Fruit fly (Drosophila melanogaster) whole organism, embryonic: ENCODE results near the gene CG11168.

ENCODE experiments used
- Bdp1 ChIP-seq: fragments of 200-800 bp; sonication (Bioruptor generic); optimal IDR thresholded peaks from 3 replicates; lab custom pipeline; 2016; ENCODE audit warnings: missing biosample characterization, missing genetic modification characterization
- Blimp-1 ChIP-seq: fragments of 200-800 bp; sonication (Bioruptor generic); optimal IDR thresholded peaks from 3 replicates; lab custom pipeline; 2018; ENCODE audit warnings: missing biosample characterization, missing genetic modification characterization, mild to moderate bottlenecking, moderate library complexity, missing genetic modification reagents
- CG10431 ChIP-seq: fragments of 200-800 bp; sonication (Bioruptor generic); optimal IDR thresholded peaks from 3 replicates; lab custom pipeline; 2018; ENCODE audit warnings: missing biosample characterization, mild to moderate bottlenecking, missing genetic modification characterization
- CG11085 ChIP-seq: fragments of 200-800 bp; sonication (Bioruptor generic); IDR thresholded peaks from 2 replicates; pipeline ENCODE4 v1.3.6; 2022; ENCODE audit warnings: missing biosample characterization, missing genetic modification characterization
- CG11398 ChIP-seq: fragments of 200-800 bp; sonication (Bioruptor generic); optimal IDR thresholded peaks from 2 replicates; lab custom pipeline; 2016; ENCODE audit warnings: missing biosample characterization, missing genetic modification characterization
- CG11456 ChIP-seq: fragments of 200-800 bp; sonication (Bioruptor generic); IDR thresholded peaks from 3 replicates; pipeline ENCODE4 v1.3.6; 2022; ENCODE audit warnings: missing biosample characterization, missing genetic modification characterization
- CG11504 ChIP-seq: fragments of 200-800 bp; sonication (Bioruptor generic); optimal IDR thresholded peaks from 3 replicates; lab custom pipeline; 2019; ENCODE audit warnings: missing biosample characterization, mild to moderate bottlenecking, missing genetic modification characterization, moderate library complexity
- CG12219 ChIP-seq: fragments of 200-800 bp; sonication (Bioruptor generic); optimal IDR thresholded peaks from 3 replicates; lab custom pipeline; 2018; ENCODE audit warnings: missing biosample characterization, mild to moderate bottlenecking, missing genetic modification characterization
- CG14667 ChIP-seq: fragments of 200-800 bp; sonication (Bioruptor generic); IDR thresholded peaks from 2 replicates; pipeline ENCODE4 v1.3.6; 2022; ENCODE audit warnings: missing biosample characterization, missing genetic modification characterization
- CG14710 ChIP-seq: fragments of 200-800 bp; sonication (Bioruptor generic); optimal IDR thresholded peaks from 3 replicates; lab custom pipeline; 2019; ENCODE audit warnings: missing biosample characterization, mild to moderate bottlenecking, missing genetic modification characterization, moderate library complexity
- CG1529 ChIP-seq: fragments of 200-800 bp; sonication (Bioruptor generic); optimal IDR thresholded peaks from 3 replicates; lab custom pipeline; 2018; ENCODE audit warnings: missing biosample characterization, missing genetic modification characterization
- CG17385 ChIP-seq: fragments of 200-800 bp; sonication (Bioruptor generic); optimal IDR thresholded peaks from 3 replicates; lab custom pipeline; 2018; ENCODE audit warnings: missing biosample characterization, mild to moderate bottlenecking, missing genetic modification characterization
- CG2116 ChIP-seq: fragments of 200-800 bp; sonication (Bioruptor generic); optimal IDR thresholded peaks from 3 replicates; lab custom pipeline; 2018; ENCODE audit warnings: missing biosample characterization, mild to moderate bottlenecking, missing genetic modification characterization
- CG3163 ChIP-seq: fragments of 200-800 bp; sonication (Bioruptor generic); optimal IDR thresholded peaks from 3 replicates; lab custom pipeline; 2016; ENCODE audit warnings: missing biosample characterization, missing genetic modification characterization
- CG6683 ChIP-seq: fragments of 200-800 bp; sonication (Bioruptor generic); optimal IDR thresholded peaks from 2 replicates; lab custom pipeline; 2017; ENCODE audit warnings: missing biosample characterization, mild to moderate bottlenecking, missing genetic modification characterization, missing genetic modification reagents
- CG7745 ChIP-seq: fragments of 200-800 bp; sonication (Bioruptor generic); optimal IDR thresholded peaks from 2 replicates; lab custom pipeline; 2018; ENCODE audit warnings: missing biosample characterization, mild to moderate bottlenecking, missing genetic modification characterization, moderate library complexity
- CG7839 ChIP-seq: fragments of 200-800 bp; sonication (Bioruptor generic); optimal IDR thresholded peaks from 3 replicates; lab custom pipeline; 2018; ENCODE audit warnings: missing biosample characterization, mild to moderate bottlenecking, missing genetic modification characterization, moderate library complexity
- CG8089 ChIP-seq: fragments of 200-800 bp; sonication (Bioruptor generic); optimal IDR thresholded peaks from 3 replicates; lab custom pipeline; 2016; ENCODE audit warnings: missing biosample characterization, missing genetic modification characterization
- CG8281 ChIP-seq: fragments of 200-800 bp; sonication (Bioruptor generic); optimal IDR thresholded peaks from 2 replicates; lab custom pipeline; 2018; ENCODE audit warnings: missing biosample characterization, mild to moderate bottlenecking, missing genetic modification characterization, moderate library complexity
- CG9609 ChIP-seq: fragments of 200-800 bp; sonication (Bioruptor generic); optimal IDR thresholded peaks from 3 replicates; lab custom pipeline; 2016; ENCODE audit warnings: missing biosample characterization, missing genetic modification characterization
- CG9817 ChIP-seq: fragments of 200-800 bp; sonication (Bioruptor generic); optimal IDR thresholded peaks from 2 replicates; lab custom pipeline; 2018; ENCODE audit warnings: missing biosample characterization, mild to moderate bottlenecking, missing genetic modification characterization, moderate library complexity
- Ets65A ChIP-seq: fragments of 200-800 bp; sonication (Bioruptor generic); peaks from one replicate; lab custom pipeline; 2016; ENCODE audit warnings: missing biosample characterization, missing genetic modification characterization
- Gsc ChIP-seq: fragments of 200-800 bp; sonication (Bioruptor generic); IDR thresholded peaks from 2 replicates; pipeline ENCODE4 v1.3.6; 2022; ENCODE audit warnings: missing biosample characterization, missing genetic modification characterization
- H15 ChIP-seq: fragments of 200-800 bp; sonication (Bioruptor generic); IDR thresholded peaks from 3 replicates; pipeline ENCODE4 v1.3.6; 2022; ENCODE audit warnings: missing biosample characterization, missing genetic modification characterization
- Hr78 ChIP-seq, 2 experiments: fragments of 200-800 bp in 1 of 2; fragments of >200 bp in 1 of 2; sonication (Bioruptor generic) in 1 of 2; optimal IDR thresholded peaks; 2 replicates each; lab custom pipeline; 2017 to 2019; ENCODE audit warnings: missing biosample characterization in 2 of 2, missing genetic modification characterization in 2 of 2, mild to moderate bottlenecking in 1 of 2, moderate library complexity in 1 of 2
- Lim3 ChIP-seq: fragments of 200-800 bp; sonication (Bioruptor generic); IDR thresholded peaks from 2 replicates; pipeline ENCODE4 v1.3.6; 2022; ENCODE audit warnings: missing biosample characterization, missing genetic modification characterization
- Mad ChIP-seq: fragments of 200-800 bp; sonication (Bioruptor generic); optimal IDR thresholded peaks from 2 replicates; lab custom pipeline; 2016; ENCODE audit warnings: missing biosample characterization, missing genetic modification characterization
- Neu2 ChIP-seq: fragments of 200-800 bp; sonication (Bioruptor generic); optimal IDR thresholded peaks from 3 replicates; lab custom pipeline; 2016; ENCODE audit warnings: missing biosample characterization, missing genetic modification characterization, borderline replicate concordance
- Opbp ChIP-seq: fragments of 200-800 bp; sonication (Bioruptor generic); IDR thresholded peaks from 3 replicates; pipeline ENCODE4 v1.3.6; 2022; ENCODE audit warnings: missing biosample characterization, missing genetic modification characterization; ENCODE audit not compliant: partially characterized antibody
- ara ChIP-seq: fragments of 200-800 bp; sonication (Bioruptor generic); IDR thresholded peaks from 2 replicates; pipeline ENCODE4 v1.3.6; 2022; ENCODE audit warnings: missing biosample characterization, missing genetic modification characterization
- bigmax ChIP-seq: fragments of 200-800 bp; sonication (Bioruptor generic); optimal IDR thresholded peaks from 2 replicates; lab custom pipeline; 2018; ENCODE audit warnings: missing biosample characterization, mild to moderate bottlenecking, missing genetic modification characterization
- cas ChIP-seq: fragments of 200-800 bp; sonication (Bioruptor generic); IDR thresholded peaks from 2 replicates; pipeline ENCODE4 v1.3.6; 2022; ENCODE audit warnings: missing biosample characterization, missing genetic modification characterization
- cato ChIP-seq: fragments of 200-800 bp; sonication (Bioruptor generic); optimal IDR thresholded peaks from 2 replicates; lab custom pipeline; 2016; ENCODE audit warnings: missing biosample characterization, missing genetic modification characterization, borderline replicate concordance
- gfzf ChIP-seq: fragments of 200-800 bp; sonication (Bioruptor generic); optimal IDR thresholded peaks from 2 replicates; lab custom pipeline; 2016; ENCODE audit warnings: missing biosample characterization, mild to moderate bottlenecking, missing genetic modification characterization, moderate library complexity
- gt ChIP-seq: fragments of 200-800 bp; sonication (Bioruptor generic); IDR thresholded peaks from 2 replicates; pipeline ENCODE4 v1.3.6; 2022; ENCODE audit warnings: missing biosample characterization, missing genetic modification characterization
- ham ChIP-seq: fragments of 200-800 bp; sonication (Bioruptor generic); IDR thresholded peaks from 2 replicates; pipeline ENCODE4 v1.3.6; 2022; ENCODE audit warnings: missing biosample characterization, missing genetic modification characterization
- ind ChIP-seq: fragments of 200-800 bp; sonication (Bioruptor generic); optimal IDR thresholded peaks from 3 replicates; lab custom pipeline; 2016; ENCODE audit warnings: missing biosample characterization, missing genetic modification characterization
- nau ChIP-seq: fragments of 200-800 bp; sonication (Bioruptor generic); optimal IDR thresholded peaks from 3 replicates; lab custom pipeline; 2017; ENCODE audit warnings: missing biosample characterization, mild to moderate bottlenecking, missing genetic modification characterization, missing genetic modification reagents
- nerfin-1 ChIP-seq: fragments of 200-800 bp; sonication (Bioruptor generic); optimal IDR thresholded peaks from 3 replicates; lab custom pipeline; 2019; ENCODE audit warnings: missing biosample characterization, mild to moderate bottlenecking, missing genetic modification characterization, moderate library complexity
- p53 ChIP-seq: fragments of 200-800 bp; sonication (Bioruptor generic); optimal IDR thresholded peaks from 2 replicates; lab custom pipeline; 2016; ENCODE audit warnings: missing biosample characterization, missing genetic modification characterization
- pan ChIP-seq, 4 experiments: fragments of >200 bp in 3 of 4; fragments of 200-800 bp in 1 of 4; sonication (Bioruptor generic) in 1 of 4; optimal IDR thresholded peaks in 3 of 4; IDR thresholded peaks in 1 of 4; 2 replicates each; pipeline versions ENCODE4 v1.3.6 to Lab custom; 2017 to 2022; ENCODE audit warnings: missing biosample characterization in 2 of 4, missing genetic modification characterization in 2 of 4, mixed read lengths in 1 of 4
- ranshi ChIP-seq: fragments of 200-800 bp; sonication (Bioruptor generic); IDR thresholded peaks from 2 replicates; pipeline ENCODE4 v1.3.6; 2022; ENCODE audit warnings: missing biosample characterization, missing genetic modification characterization
- repo ChIP-seq: fragments of 200-800 bp; sonication (Bioruptor generic); optimal IDR thresholded peaks from 2 replicates; lab custom pipeline; 2016; ENCODE audit warnings: missing biosample characterization, missing genetic modification characterization
- sc ChIP-seq, 3 experiments: fragments of >200 bp in 2 of 3; fragments of 200-800 bp in 1 of 3; sonication (Bioruptor generic) in 1 of 3; optimal IDR thresholded peaks; 2 replicates in 2 of 3; 3 replicates in 1 of 3; lab custom pipeline; 2017; ENCODE audit warnings: mild to moderate bottlenecking in 1 of 3, missing biosample characterization in 1 of 3, missing genetic modification characterization in 1 of 3, missing genetic modification reagents in 1 of 3
- ssp ChIP-seq: fragments of 200-800 bp; sonication (Bioruptor generic); IDR thresholded peaks from 2 replicates; pipeline ENCODE4 v1.3.6; 2022; ENCODE audit warnings: missing biosample characterization, missing genetic modification characterization
- sug ChIP-seq: fragments of 200-800 bp; optimal IDR thresholded peaks from 2 replicates; lab custom pipeline; 2019; ENCODE audit warnings: missing biosample characterization, mild to moderate bottlenecking, missing genetic modification characterization, moderate library complexity
- unc-4 ChIP-seq: fragments of 200-800 bp; sonication (Bioruptor generic); IDR thresholded peaks from 2 replicates; pipeline ENCODE4 v1.3.6; 2022; ENCODE audit warnings: missing biosample characterization, missing genetic modification characterization; ENCODE audit not compliant: partially characterized antibody
- wek ChIP-seq: fragments of 200-800 bp; sonication (Bioruptor generic); optimal IDR thresholded peaks from 3 replicates; lab custom pipeline; 2018; ENCODE audit warnings: missing biosample characterization, mild to moderate bottlenecking, missing genetic modification characterization, moderate library complexity

CG11168 gene

DNA sequence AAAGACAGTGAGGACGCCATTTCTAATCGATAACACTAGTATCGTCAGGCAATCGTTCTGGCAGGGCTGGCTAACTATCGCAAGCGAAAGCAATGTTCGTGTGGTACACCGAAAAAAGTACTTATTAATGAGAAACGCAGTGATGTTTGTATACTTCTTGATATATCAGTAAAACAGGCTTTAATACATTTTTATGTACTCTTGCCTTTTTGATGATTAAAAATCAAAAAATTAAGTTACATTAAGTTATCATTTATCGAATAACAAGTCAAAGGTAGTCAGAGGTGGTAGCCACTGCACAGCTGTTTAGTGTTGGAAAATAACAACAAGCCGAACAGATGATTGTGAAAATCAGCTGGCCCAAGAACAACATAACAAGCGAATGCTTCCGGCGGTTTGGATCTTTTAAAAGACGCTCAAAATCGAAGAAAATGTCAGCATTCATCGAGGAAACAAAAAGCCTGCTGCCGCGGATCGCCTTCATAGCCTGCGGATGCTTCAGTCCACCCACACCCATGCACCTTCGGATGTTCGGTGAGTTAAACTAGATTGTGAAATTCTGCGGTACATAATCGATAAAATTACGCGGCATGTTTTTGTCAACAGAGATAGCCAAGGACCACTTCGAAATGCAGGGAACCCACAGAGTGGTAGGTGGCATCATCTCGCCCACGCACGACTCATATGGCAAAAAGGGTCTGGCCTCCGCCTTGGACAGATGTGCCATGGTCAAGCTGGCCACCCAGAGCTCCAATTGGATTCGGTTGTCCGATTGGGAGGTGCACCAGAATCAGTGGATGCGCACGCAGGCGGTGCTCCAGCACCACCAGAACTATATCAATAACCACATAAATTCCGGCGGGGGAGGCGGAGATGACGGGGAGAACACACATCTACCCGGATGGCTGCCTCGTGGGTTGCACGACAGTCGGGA, 27.3 kb downstream of the CG11168 start, which contains the start of the genes ssh and Nmnat (continued):
- TF ChIP-seq Blimp-1 (no peak), nerfin-1 (tag; lab: Kevin White, UChicago) (peak; percentile 33), CG8281 (no peak), Neu2 (no peak), Hr78 (GFP tag; optimal IDR thresholded peaks at IDR 0.05; lab: Kevin White, UChicago) (no peak), Mad (no peak), gt (GFP tag; lab: Robert Waterston, UW) (no peak), Bdp1 (GFP tag; lab: Kevin White, UChicago) (no peak), unc-4 (GFP tag; lab: Robert Waterston, UW) (peak; percentile 89), CG3163 (GFP tag; lab: Kevin White, UChicago) (peak; percentile 4), CG10431 (GFP tag; lab: Kevin White, UChicago) (no peak), CG7839 (tag; lab: Kevin White, UChicago) (no peak), CG6683 (GFP tag; lab: Kevin White, UChicago) (no peak), CG14710 (tag; lab: Kevin White, UChicago) (peak; percentile 87), ranshi (GFP tag; lab: Robert Waterston, UW) (no peak), sc (optimal IDR thresholded peaks at IDR 0.05; lab: Kevin White, UChicago) (no peak), sc (GFP tag; optimal IDR thresholded peaks at IDR 0.05; lab: Kevin White, UChicago) (no peak), ind (GFP tag; lab: Kevin White, UChicago) (peak; percentile 2), ham (no peak), Gsc (GFP tag; lab: Robert Waterston, UW) (no peak), Lim3 (GFP tag; lab: Robert Waterston, UW) (no peak), cas (GFP tag; lab: Robert Waterston, UW) (no peak), CG17385 (no peak), CG11085 (GFP tag; lab: Robert Waterston, UW) (no peak), cato (GFP tag; lab: Kevin White, UChicago) (no peak), pan (optimal IDR thresholded peaks at IDR 0.05; lab: Kevin White, UChicago) (no peak), pan (GFP tag; optimal IDR thresholded peaks at IDR 0.05 in 1 of 2, IDR thresholded peaks at IDR 0.05 in 1 of 2) (no peak), p53 (no peak), H15 (GFP tag; lab: Robert Waterston, UW) (no peak), Ets65A (peak; percentile 73), wek (no peak), nau (GFP tag; lab: Kevin White, UChicago) (no peak), ssp (no peak), CG2116 (GFP tag; lab: Kevin White, UChicago) (peak; percentile 88), ara (GFP tag; lab: Robert Waterston, UW) (no peak), CG7745 (tag; lab: Kevin White, UChicago) (no peak), CG1529 (no peak), CG14667 (no peak), CG12219 (GFP tag; lab: Kevin White, UChicago) (no peak), sug (tag; lab: Kevin White, UChicago) (peak; percentile 61), CG8089 (GFP tag; lab: Kevin White, UChicago) (no peak), CG11398 (GFP tag; lab: Kevin White, UChicago) (no peak), CG11456 (GFP tag; lab: Robert Waterston, UW) (no peak), Opbp (GFP tag; lab: Robert Waterston, UW) (peak; percentile 80), bigmax (GFP tag; lab: Kevin White, UChicago) (no peak), gfzf (GFP tag; lab: Kevin White, UChicago) (peak; percentile 34), repo (GFP tag; lab: Kevin White, UChicago) (no peak), CG9817 (tag; lab: Kevin White, UChicago) (peak; percentile 37), CG11504 (tag; lab: Kevin White, UChicago) (no peak), CG9609 (GFP tag; lab: Kevin White, UChicago) (peak; percentile 9)
